Worm (Caenorhabditis elegans) whole organism, mixed stage, embryonic: Measurements from ENCODE around the gene T01C1.4.

Source experiments
- bed-3 ChIP-seq: fragments of 200-800 bp; sonication (Bioruptor generic); optimal IDR thresholded peaks from 3 replicates; lab custom pipeline; 2018; ENCODE audit warnings: mild to moderate bottlenecking, missing genetic modification characterization, moderate library complexity, missing compliant biosample characterization
- blmp-1 ChIP-seq: fragments of 150-350 bp; optimal IDR thresholded peaks from 2 replicates; lab custom pipeline; 2014; ENCODE audit warnings: missing biosample characterization, missing genetic modification characterization
- ceh-39 ChIP-seq: fragments of 150-350 bp; optimal IDR thresholded peaks from 2 replicates; lab custom pipeline; 2014; ENCODE audit warnings: missing biosample characterization, missing genetic modification characterization
- ceh-43 ChIP-seq: fragments of 200-800 bp; sonication (Bioruptor generic); optimal IDR thresholded peaks from 2 replicates; lab custom pipeline; 2018; ENCODE audit warnings: mild to moderate bottlenecking, missing genetic modification characterization, moderate library complexity, missing compliant biosample characterization
- ceh-83 ChIP-seq: fragments of 200-800 bp; sonication (Bioruptor generic); optimal IDR thresholded peaks from 2 replicates; lab custom pipeline; 2018; ENCODE audit warnings: mild to moderate bottlenecking, missing genetic modification characterization, missing compliant biosample characterization
- ces-1 ChIP-seq: fragments of 150-350 bp; optimal IDR thresholded peaks from 2 replicates; lab custom pipeline; 2014; ENCODE audit warnings: missing biosample characterization, missing genetic modification reagents, missing genetic modification characterization
- cnd-1 ChIP-seq: fragments of 200-800 bp; sonication (Bioruptor generic); optimal IDR thresholded peaks from 2 replicates; lab custom pipeline; 2018; ENCODE audit warnings: mild to moderate bottlenecking, missing genetic modification characterization, missing compliant biosample characterization
- drap-1 ChIP-seq: fragments of 200-800 bp; sonication (Bioruptor generic); optimal IDR thresholded peaks from 3 replicates; lab custom pipeline; 2018; ENCODE audit warnings: mild to moderate bottlenecking, missing genetic modification characterization, missing compliant biosample characterization
- elt-1 ChIP-seq: sonication (generic microtip); optimal IDR thresholded peaks from 2 replicates; lab custom pipeline; 2017; ENCODE audit warnings: missing genetic modification characterization, mild to moderate bottlenecking, missing compliant biosample characterization, antibody characterized with exemption, moderate library complexity, borderline replicate concordance; ENCODE audit not compliant: insufficient read depth
- elt-3 ChIP-seq: fragments of 150-350 bp; optimal IDR thresholded peaks from 2 replicates; lab custom pipeline; 2014; ENCODE audit warnings: missing biosample characterization, missing genetic modification characterization
- flh-1 ChIP-seq: fragments of 200-800 bp; sonication (Bioruptor generic); optimal IDR thresholded peaks from 2 replicates; lab custom pipeline; 2018; ENCODE audit warnings: mild to moderate bottlenecking, missing genetic modification characterization, moderate library complexity, missing compliant biosample characterization
- ham-2 ChIP-seq: fragments of 200-800 bp; sonication (Bioruptor generic); optimal IDR thresholded peaks from 2 replicates; lab custom pipeline; 2018; ENCODE audit warnings: mild to moderate bottlenecking, missing genetic modification characterization, missing compliant biosample characterization
- hlh-1 ChIP-seq: fragments of 150-350 bp; optimal IDR thresholded peaks from 2 replicates; lab custom pipeline; 2014; ENCODE audit warnings: missing biosample characterization, missing genetic modification reagents, missing genetic modification characterization
- lin-13 ChIP-seq: fragments of 150-350 bp; optimal IDR thresholded peaks from 2 replicates; lab custom pipeline; 2014; ENCODE audit warnings: missing biosample characterization, missing genetic modification characterization
- lin-32 ChIP-seq: fragments of 200-800 bp; sonication (Bioruptor generic); optimal IDR thresholded peaks from 2 replicates; lab custom pipeline; 2018; ENCODE audit warnings: mild to moderate bottlenecking, missing genetic modification characterization, missing compliant biosample characterization
- lsy-2 ChIP-seq: fragments of 150-350 bp; optimal IDR thresholded peaks from 2 replicates; lab custom pipeline; 2014; ENCODE audit warnings: missing biosample characterization, missing genetic modification characterization
- mab-5 ChIP-seq: fragments of 150-350 bp; optimal IDR thresholded peaks from 2 replicates; lab custom pipeline; 2014; ENCODE audit warnings: missing biosample characterization, missing genetic modification characterization
- mls-2 ChIP-seq: sonication (generic microtip); optimal IDR thresholded peaks from 2 replicates; lab custom pipeline; 2016; ENCODE audit warnings: mild to moderate bottlenecking, missing genetic modification characterization, moderate library complexity, missing compliant biosample characterization
- nhr-12 ChIP-seq: fragments of 150-350 bp; optimal IDR thresholded peaks from 2 replicates; lab custom pipeline; 2014; ENCODE audit warnings: missing biosample characterization, missing genetic modification characterization
- nhr-2 ChIP-seq: fragments of 150-350 bp; optimal IDR thresholded peaks from 2 replicates; lab custom pipeline; 2014; ENCODE audit warnings: missing biosample characterization, missing genetic modification characterization
- nhr-237 ChIP-seq: fragments of 150-350 bp; optimal IDR thresholded peaks from 2 replicates; lab custom pipeline; 2014; ENCODE audit warnings: missing biosample characterization, missing genetic modification characterization
- nhr-28 ChIP-seq: fragments of 150-350 bp; optimal IDR thresholded peaks from 2 replicates; lab custom pipeline; 2014; ENCODE audit warnings: missing biosample characterization, missing genetic modification characterization
- nhr-76 ChIP-seq: sonication (generic microtip); optimal IDR thresholded peaks from 2 replicates; lab custom pipeline; 2017; ENCODE audit warnings: missing biosample characterization, missing genetic modification characterization
- pha-4 ChIP-seq: fragments of 150-350 bp; optimal IDR thresholded peaks from 2 replicates; lab custom pipeline; 2018; ENCODE audit warnings: missing biosample characterization, missing genetic modification reagents, missing genetic modification characterization
- snpc-4 ChIP-seq: fragments of 150-350 bp; optimal IDR thresholded peaks from 2 replicates; lab custom pipeline; 2014; ENCODE audit warnings: missing biosample characterization, missing genetic modification characterization
- sptf-1 ChIP-seq: sonication (generic microtip); optimal IDR thresholded peaks from 2 replicates; lab custom pipeline; 2017; ENCODE audit warnings: mild to moderate bottlenecking, missing genetic modification characterization, moderate library complexity, missing compliant biosample characterization
- tbx-8 ChIP-seq: fragments of 200-800 bp; sonication (Bioruptor generic); optimal IDR thresholded peaks from 2 replicates; lab custom pipeline; 2018; ENCODE audit warnings: mild to moderate bottlenecking, missing genetic modification characterization, moderate library complexity, missing compliant biosample characterization
- unc-120 ChIP-seq: sonication (generic microtip); optimal IDR thresholded peaks from 2 replicates; lab custom pipeline; 2017; ENCODE audit warnings: missing genetic modification characterization, missing compliant biosample characterization; ENCODE audit not compliant: poor library complexity, severe bottlenecking
- unc-39 ChIP-seq: fragments of 150-350 bp; optimal IDR thresholded peaks from 2 replicates; lab custom pipeline; 2014; ENCODE audit warnings: missing biosample characterization, missing genetic modification characterization
- unc-62 ChIP-seq: fragments of 150-350 bp; optimal IDR thresholded peaks from 2 replicates; lab custom pipeline; 2014; ENCODE audit warnings: missing biosample characterization, missing genetic modification reagents, missing genetic modification characterization
- zip-8 ChIP-seq: fragments of 150-350 bp; optimal IDR thresholded peaks from 2 replicates; lab custom pipeline; 2014; ENCODE audit warnings: missing biosample characterization, missing genetic modification characterization
- ztf-11 ChIP-seq: fragments of 150-350 bp; optimal IDR thresholded peaks from 2 replicates; lab custom pipeline; 2014; ENCODE audit warnings: missing biosample characterization, missing genetic modification characterization

T01C1.4 gene

DNA sequence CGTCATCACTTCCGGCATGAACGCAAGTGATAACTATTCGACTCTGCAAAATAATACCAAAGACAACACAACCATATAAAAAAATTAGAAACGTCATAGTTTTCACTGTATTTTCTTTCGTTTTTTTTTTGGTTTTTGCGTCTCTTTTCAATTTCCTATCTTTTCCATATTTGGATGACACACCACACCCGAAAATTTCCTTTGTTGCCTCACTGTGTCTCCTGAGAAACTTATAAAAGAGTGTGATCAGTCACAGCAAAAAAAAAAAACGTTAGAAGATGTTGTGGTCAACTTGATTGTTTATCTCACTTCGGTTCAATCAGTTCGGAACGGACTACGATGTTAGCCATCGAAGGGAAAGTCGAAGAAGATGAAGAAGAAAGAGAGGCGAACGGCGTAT is 27.2 kb downstream of the T01C1.4 start:
- TF ChIP-seq lsy-2 (no peak), bed-3 (no peak), blmp-1 (tag; lab: Kevin White, UChicago) (no peak), tbx-8 (GFP tag; lab: Kevin White, UChicago) (no peak), lin-32 (GFP tag; lab: Kevin White, UChicago) (no peak), ceh-39 (tag; lab: Kevin White, UChicago) (no peak), zip-8 (tag; lab: Kevin White, UChicago) (no peak), lin-13 (tag; lab: Kevin White, UChicago) (no peak), ztf-11 (tag; lab: Kevin White, UChicago) (no peak), ceh-43 (GFP tag; lab: Kevin White, UChicago) (no peak), ham-2 (no peak), ceh-83 (GFP tag; lab: Kevin White, UChicago) (no peak), mab-5 (tag; lab: Kevin White, UChicago) (no peak), cnd-1 (tag; lab: Kevin White, UChicago) (no peak), snpc-4 (tag; lab: Kevin White, UChicago) (no peak), mls-2 (tag; lab: Kevin White, UChicago) (no peak), unc-120 (no peak), unc-62 (no peak)

DNA sequence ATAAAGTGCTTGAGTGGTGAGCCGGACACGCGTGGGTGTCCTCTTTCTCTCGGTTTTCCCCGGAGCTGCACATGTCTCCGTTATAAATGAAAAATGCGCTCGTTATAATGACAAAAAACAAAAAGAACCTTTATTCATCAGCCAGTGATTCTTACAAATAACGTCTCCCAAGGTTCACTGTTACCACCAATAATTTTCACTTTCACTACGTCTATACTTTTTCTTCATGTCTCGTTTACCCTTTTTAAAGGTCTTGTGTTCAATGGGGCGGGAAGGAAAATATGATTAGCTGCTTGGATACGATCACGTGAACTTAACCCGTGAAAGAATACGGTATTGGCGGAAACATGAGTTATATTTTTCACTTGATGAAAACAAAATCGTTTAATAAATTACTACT is 28.6 kb downstream of the T01C1.4 start:
- TF ChIP-seq nhr-2 (tag; lab: Kevin White, UChicago) (no peak), ces-1 (GFP tag; lab: Kevin White, UChicago) (no peak), zip-8 (tag; lab: Kevin White, UChicago) (no peak), flh-1 (GFP tag; lab: Kevin White, UChicago) (no peak), mab-5 (tag; lab: Kevin White, UChicago) (no peak), pha-4 (tag; lab: Kevin White, UChicago) (no peak), snpc-4 (tag; lab: Kevin White, UChicago) (no peak), tbx-8 (GFP tag; lab: Kevin White, UChicago) (no peak), sptf-1 (tag; lab: Kevin White, UChicago) (no peak), elt-3 (no peak), ham-2 (no peak), ceh-39 (tag; lab: Kevin White, UChicago) (no peak), elt-1 (no peak), blmp-1 (tag; lab: Kevin White, UChicago) (no peak), ceh-83 (GFP tag; lab: Kevin White, UChicago) (no peak)

DNA sequence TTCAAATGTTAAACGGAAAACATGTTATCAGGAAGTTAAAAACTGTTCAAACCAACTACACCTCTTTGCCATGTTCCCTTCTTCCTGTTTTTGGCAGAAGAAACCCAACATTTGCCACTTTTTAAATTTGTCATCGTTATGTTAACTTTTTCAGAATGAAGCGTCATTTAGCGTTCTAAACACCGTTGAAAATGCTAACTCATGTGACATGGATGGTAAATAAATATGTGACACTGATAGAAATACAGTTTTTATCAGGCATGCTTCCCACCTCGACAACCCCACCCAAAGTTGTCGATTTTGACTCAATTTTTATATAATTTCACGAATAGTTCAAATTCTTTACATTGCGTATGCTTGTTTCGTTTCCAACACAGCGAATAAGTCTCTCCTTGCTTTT is 29.6 kb downstream of the T01C1.4 start:
- TF ChIP-seq nhr-237 (tag; lab: Kevin White, UChicago) (no peak), hlh-1 (tag; lab: Kevin White, UChicago) (no peak), ces-1 (GFP tag; lab: Kevin White, UChicago) (no peak), sptf-1 (tag; lab: Kevin White, UChicago) (no peak), bed-3 (no peak)

DNA sequence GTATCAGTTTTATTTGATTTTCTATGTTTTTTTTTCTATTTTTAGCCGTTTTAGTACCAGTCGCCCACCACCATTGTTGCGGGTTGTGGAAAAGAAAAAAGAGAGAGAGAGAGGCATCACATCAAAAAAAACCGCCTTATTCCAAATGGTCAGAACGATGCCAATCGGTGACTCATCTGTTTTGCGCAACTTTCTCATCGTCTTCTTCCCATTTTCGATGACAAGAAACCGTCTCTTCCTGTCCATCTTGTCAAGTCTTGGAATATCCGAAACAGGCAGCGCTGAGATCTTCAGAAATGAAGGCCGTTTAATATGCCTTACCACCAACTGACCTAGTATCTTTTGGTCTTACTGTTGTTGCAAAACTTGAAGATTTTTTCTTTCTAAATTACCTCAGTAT is 30.4 kb downstream of the T01C1.4 start:
- TF ChIP-seq lin-32 (GFP tag; lab: Kevin White, UChicago) (no peak), nhr-2 (tag; lab: Kevin White, UChicago) (no peak), unc-62 (peak; percentile 11)

DNA sequence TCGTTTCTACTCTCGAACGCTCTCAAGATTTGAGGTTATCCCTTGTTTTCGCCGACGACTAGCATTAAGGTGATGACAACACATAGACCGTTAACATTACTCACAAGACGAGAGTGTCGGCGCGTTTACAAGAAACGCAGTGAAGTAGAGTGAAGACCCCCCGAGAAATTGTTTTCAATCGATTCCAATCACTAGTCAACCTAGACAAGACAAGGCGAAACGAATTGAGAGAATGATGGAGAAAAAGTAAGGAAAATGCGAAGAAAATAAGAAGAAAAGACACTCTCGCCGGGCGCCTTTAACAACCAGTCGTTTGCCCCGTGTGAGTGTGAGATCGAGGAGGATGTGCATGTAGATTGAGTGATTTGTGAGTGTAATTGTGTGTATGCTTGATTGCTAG is 32.4 kb downstream of the T01C1.4 start:
- TF ChIP-seq zip-8 (tag; lab: Kevin White, UChicago): no peak
- no peak for TF ChIP-seq elt-1
- TF ChIP-seq mls-2 (tag; lab: Kevin White, UChicago): no peak
- TF ChIP-seq elt-3: no peak
- no peak for TF ChIP-seq drap-1 (GFP tag; lab: Kevin White, UChicago)
- TF ChIP-seq nhr-76: no peak
- TF ChIP-seq blmp-1 (tag; lab: Kevin White, UChicago): no peak
- TF ChIP-seq nhr-237 (tag; lab: Kevin White, UChicago): no peak
- TF ChIP-seq unc-62: peak; percentile 78
- no peak for TF ChIP-seq flh-1 (GFP tag; lab: Kevin White, UChicago)
- no peak for TF ChIP-seq ceh-39 (tag; lab: Kevin White, UChicago)
- no peak for TF ChIP-seq unc-39 (tag; lab: Kevin White, UChicago)
- no peak for TF ChIP-seq nhr-12 (tag; lab: Kevin White, UChicago)
- no peak for TF ChIP-seq ceh-83 (GFP tag; lab: Kevin White, UChicago)
- TF ChIP-seq unc-120: peak; percentile 61
- no peak for TF ChIP-seq lsy-2
- TF ChIP-seq nhr-28 (tag; lab: Kevin White, UChicago): no peak
- TF ChIP-seq hlh-1 (tag; lab: Kevin White, UChicago): peak; percentile 30
- no peak for TF ChIP-seq bed-3
